Worm (Caenorhabditis elegans) whole organism, L2 larva: Measurements from ENCODE around the gene R160.2.

ENCODE experiments used
- C34F6.9 ChIP-seq: fragments of 150-350 bp; optimal IDR thresholded peaks from 2 replicates; lab custom pipeline; 2014; ENCODE audit warnings: missing biosample characterization, missing genetic modification characterization
- R02D3.7 ChIP-seq: fragments of 150-350 bp; optimal IDR thresholded peaks from 2 replicates; lab custom pipeline; 2014; ENCODE audit warnings: missing biosample characterization, missing genetic modification characterization
- ZK546.5 ChIP-seq: sonication (generic microtip); optimal IDR thresholded peaks from 2 replicates; lab custom pipeline; 2017; ENCODE audit warnings: missing biosample characterization, missing genetic modification characterization
- alr-1 ChIP-seq: fragments of 150-350 bp; optimal IDR thresholded peaks from 2 replicates; lab custom pipeline; 2014; ENCODE audit warnings: missing biosample characterization, missing genetic modification characterization
- aly-2 ChIP-seq: fragments of 150-350 bp; optimal IDR thresholded peaks from 2 replicates; lab custom pipeline; 2014; ENCODE audit warnings: missing biosample characterization, missing genetic modification characterization
- ama-1 ChIP-seq: fragments of 150-350 bp; optimal IDR thresholded peaks from 2 replicates; lab custom pipeline; 2018; ENCODE audit warnings: inconsistent platforms
- blmp-1 ChIP-seq: sonication (generic microtip); optimal IDR thresholded peaks from 2 replicates; lab custom pipeline; 2017; ENCODE audit warnings: missing genetic modification characterization, mild to moderate bottlenecking, missing compliant biosample characterization, antibody characterized with exemption, moderate library complexity; ENCODE audit not compliant: insufficient read depth
- ceh-16 ChIP-seq: fragments of 150-350 bp; optimal IDR thresholded peaks from 2 replicates; lab custom pipeline; 2014; ENCODE audit warnings: missing biosample characterization, missing genetic modification characterization
- egl-27 ChIP-seq: sonication (generic microtip); optimal IDR thresholded peaks from 3 replicates; lab custom pipeline; 2017; ENCODE audit warnings: missing biosample characterization, missing genetic modification reagents, missing genetic modification characterization
- elt-1 ChIP-seq: fragments of 150-350 bp; optimal IDR thresholded peaks from 2 replicates; lab custom pipeline; 2014; ENCODE audit warnings: missing biosample characterization, missing genetic modification characterization
- fos-1 ChIP-seq: fragments of 150-350 bp; optimal IDR thresholded peaks from 2 replicates; lab custom pipeline; 2014; ENCODE audit warnings: missing biosample characterization, missing genetic modification characterization
- gmeb-1 ChIP-seq: fragments of 150-350 bp; optimal IDR thresholded peaks from 2 replicates; lab custom pipeline; 2014; ENCODE audit warnings: missing biosample characterization, missing genetic modification characterization
- lin-11 ChIP-seq: fragments of 150-350 bp; sonication (generic microtip); optimal IDR thresholded peaks from 2 replicates; lab custom pipeline; 2014; ENCODE audit warnings: missing biosample characterization, missing genetic modification characterization, inconsistent platforms, mixed read lengths
- lin-13 ChIP-seq: fragments of 150-350 bp; optimal IDR thresholded peaks from 2 replicates; lab custom pipeline; 2014; ENCODE audit warnings: missing biosample characterization, missing genetic modification reagents, missing genetic modification characterization
- lsy-2 ChIP-seq, 2 experiments: fragments of 150-350 bp in 1 of 2; sonication (generic microtip) in 1 of 2; optimal IDR thresholded peaks; 2 replicates each; lab custom pipeline; 2014 to 2017; ENCODE audit warnings: missing biosample characterization in 2 of 2, missing genetic modification characterization in 2 of 2
- mab-5 ChIP-seq: fragments of 150-350 bp; optimal IDR thresholded peaks from 2 replicates; lab custom pipeline; 2014; ENCODE audit warnings: missing biosample characterization, missing genetic modification characterization
- mbf-1 ChIP-seq: sonication (generic microtip); optimal IDR thresholded peaks from 2 replicates; lab custom pipeline; 2017; ENCODE audit warnings: missing biosample characterization, missing genetic modification characterization
- nhr-10 ChIP-seq: sonication (generic microtip); optimal IDR thresholded peaks from 2 replicates; lab custom pipeline; 2017; ENCODE audit warnings: missing biosample characterization, missing genetic modification characterization
- nhr-11 ChIP-seq: fragments of 150-350 bp; optimal IDR thresholded peaks from 2 replicates; lab custom pipeline; 2014; ENCODE audit warnings: missing biosample characterization, missing genetic modification characterization
- nhr-21 ChIP-seq: fragments of 150-350 bp; optimal IDR thresholded peaks from 2 replicates; lab custom pipeline; 2014; ENCODE audit warnings: missing biosample characterization, missing genetic modification characterization
- nhr-23 ChIP-seq: fragments of 150-350 bp; optimal IDR thresholded peaks from 2 replicates; lab custom pipeline; 2014; ENCODE audit warnings: missing biosample characterization, missing genetic modification reagents, missing genetic modification characterization
- nhr-25 ChIP-seq: fragments of 150-350 bp; sonication (generic microtip); optimal IDR thresholded peaks from 3 replicates; lab custom pipeline; 2014; ENCODE audit warnings: missing biosample characterization, missing genetic modification characterization
- nhr-6 ChIP-seq: fragments of 150-350 bp; optimal IDR thresholded peaks from 2 replicates; lab custom pipeline; 2014; ENCODE audit warnings: missing biosample characterization, missing genetic modification characterization
- nhr-77 ChIP-seq: fragments of 150-350 bp; optimal IDR thresholded peaks from 2 replicates; lab custom pipeline; 2014; ENCODE audit warnings: missing biosample characterization, missing genetic modification characterization
- sem-4 ChIP-seq: fragments of 150-350 bp; optimal IDR thresholded peaks from 2 replicates; lab custom pipeline; 2014; ENCODE audit warnings: missing biosample characterization, missing genetic modification reagents, missing genetic modification characterization
- skn-1 ChIP-seq: sonication (generic microtip); optimal IDR thresholded peaks from 2 replicates; lab custom pipeline; 2017; ENCODE audit warnings: missing biosample characterization, missing genetic modification characterization
- sma-3 ChIP-seq: sonication (generic microtip); optimal IDR thresholded peaks from 2 replicates; lab custom pipeline; 2016; ENCODE audit warnings: missing genetic modification reagents, missing genetic modification characterization, missing compliant biosample characterization
- snpc-4 ChIP-seq: fragments of 150-350 bp; optimal IDR thresholded peaks from 2 replicates; lab custom pipeline; 2014; ENCODE audit warnings: missing biosample characterization, missing genetic modification characterization
- unc-39 ChIP-seq: fragments of 150-350 bp; optimal IDR thresholded peaks from 2 replicates; lab custom pipeline; 2014; ENCODE audit warnings: missing biosample characterization, missing genetic modification characterization
- unc-55 ChIP-seq: fragments of 150-350 bp; sonication (generic microtip); optimal IDR thresholded peaks from 3 replicates; lab custom pipeline; 2014; ENCODE audit warnings: missing biosample characterization, missing genetic modification reagents, missing genetic modification characterization
- ztf-1 ChIP-seq: fragments of 200-800 bp; sonication (Bioruptor generic); conservative IDR thresholded peaks from 2 replicates; pipeline ENCODE4 v1.3.6; 2022; ENCODE audit warnings: missing genetic modification characterization, missing compliant biosample characterization
- ztf-11 ChIP-seq: sonication (generic microtip); optimal IDR thresholded peaks from 2 replicates; lab custom pipeline; 2017; ENCODE audit warnings: missing biosample characterization, missing genetic modification characterization

R160.2 gene

DNA sequence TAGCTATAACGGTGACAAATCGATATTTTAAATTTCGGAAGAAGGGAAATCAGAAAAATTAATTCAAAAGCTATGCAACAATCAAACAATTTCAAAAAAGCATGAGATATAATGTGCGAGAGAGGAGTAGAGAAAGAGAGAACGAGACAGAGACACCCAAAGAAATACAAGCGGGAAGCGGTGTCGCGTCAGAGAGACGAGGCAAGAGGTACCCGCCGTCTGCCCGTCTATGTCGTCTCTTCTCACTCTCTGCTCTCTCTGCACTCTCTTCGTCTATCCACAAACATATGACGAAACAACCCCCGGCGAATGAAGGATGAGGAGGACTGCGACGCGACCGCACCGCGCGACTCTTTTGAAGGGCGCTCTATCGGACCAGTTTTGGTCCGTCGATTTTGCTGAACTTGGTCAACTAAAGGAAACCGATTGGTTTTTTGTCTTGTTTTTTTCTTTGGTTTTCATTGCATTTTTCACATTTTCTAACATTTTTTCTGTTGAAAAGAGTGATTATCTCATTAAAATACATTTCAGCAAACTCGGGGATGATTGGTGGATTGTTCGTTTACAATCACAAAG lies 12.2 kb upstream of the R160.2 start, which contains the start of gene dpy-23 (continued):
- TF ChIP-seq lin-11 (peak; percentile 96), unc-39 (no peak), lin-13 (GFP tag; lab: Kevin White, UChicago) (peak; percentile 93), elt-1 (no peak), nhr-10 (tag; lab: Kevin White, UChicago) (peak; percentile 43), lsy-2 (tag; optimal IDR thresholded peaks at IDR 0.05; lab: Kevin White, UChicago) (peak; percentile 75 to 91), blmp-1 (peak; percentile 85), nhr-21 (tag; lab: Kevin White, UChicago) (peak; percentile 86), nhr-6 (tag; lab: Kevin White, UChicago) (peak; percentile 88), nhr-23 (tag; lab: Kevin White, UChicago) (no peak), ztf-11 (tag; lab: Kevin White, UChicago) (no peak), aly-2 (tag; lab: Kevin White, UChicago) (no peak), ztf-1 (no peak), ZK546.5 (tag; lab: Kevin White, UChicago) (peak; percentile 46), mab-5 (tag; lab: Kevin White, UChicago) (peak; percentile 90), sma-3 (peak; percentile 91), mbf-1 (tag; lab: Kevin White, UChicago) (no peak), C34F6.9 (tag; lab: Kevin White, UChicago) (peak; percentile 97), ceh-16 (tag; lab: Kevin White, UChicago) (peak; percentile 84), fos-1 (tag; lab: Kevin White, UChicago) (peak; percentile 91)

ce11 chrX:4386493-4386892 lies 9.8 kb upstream of the R160.2 start:
- TF ChIP-seq nhr-25 (tag; lab: Kevin White, UChicago) (peak; percentile 71), gmeb-1 (tag; lab: Kevin White, UChicago) (peak; percentile 41), alr-1 (tag; lab: Kevin White, UChicago) (no peak), ama-1 (lab: Kevin White, UChicago) (no peak), nhr-23 (tag; lab: Kevin White, UChicago) (no peak)
- TF ChIP-seq, all 48 proteins: peak for 2

DNA sequence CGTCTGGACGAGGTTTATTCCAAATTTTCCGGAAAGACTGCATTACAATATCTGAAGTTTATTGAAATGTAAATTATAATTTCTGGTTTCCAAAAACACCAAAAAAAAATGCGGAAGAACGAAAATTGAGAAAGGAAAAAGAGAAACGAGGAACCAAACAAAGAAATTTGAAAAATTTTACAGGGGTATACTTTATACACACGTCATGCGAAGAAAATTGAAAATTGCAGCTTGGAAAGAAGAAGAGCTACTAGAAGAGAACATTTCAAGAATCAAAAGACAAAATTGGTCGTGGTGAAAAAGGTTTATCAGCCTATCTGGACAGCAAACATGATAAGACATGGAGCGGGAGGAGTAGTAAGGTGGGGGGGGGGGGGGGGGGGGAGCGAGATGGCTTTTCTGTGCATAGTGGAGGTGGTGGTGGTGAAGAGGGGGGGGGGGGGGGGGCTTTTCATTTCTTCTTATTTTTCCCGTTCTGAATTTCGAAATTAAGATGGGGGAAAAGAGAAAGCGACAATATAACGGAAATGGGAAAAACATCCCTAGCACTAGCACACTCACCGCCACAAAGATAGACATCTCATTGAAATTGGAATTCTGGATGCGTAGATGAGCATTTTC lies 6.7 kb upstream of the R160.2 start, which contains the start of gene lst-2:
lst-2 (minus strand) TSS at position 51 of the 621 bp plus-strand sequence.
- TF ChIP-seq lin-11 (no peak), unc-55 (GFP tag; lab: Kevin White, UChicago) (peak; percentile 11)

DNA sequence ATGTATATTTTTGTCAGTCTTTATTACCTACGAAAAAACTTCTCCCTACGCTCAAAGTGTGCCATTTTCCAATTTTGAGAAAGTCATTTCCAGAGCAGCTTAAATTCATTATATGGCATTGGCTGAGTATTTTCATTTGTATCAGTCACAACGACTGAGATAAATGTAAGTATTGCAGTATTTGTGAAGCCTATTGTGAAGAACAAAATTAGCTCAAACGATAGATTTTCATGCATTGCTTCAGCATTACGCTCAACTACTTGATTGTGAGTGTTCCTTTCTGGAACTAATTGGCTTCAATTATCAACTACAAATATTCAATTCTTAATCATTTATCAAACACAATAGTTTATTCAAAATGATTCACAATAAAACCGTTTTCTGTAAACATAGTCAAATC lies 988 bp upstream of the R160.2 start, which contains the start of gene R160.12:
R160.12 (minus strand) TSS at position 101 of the 400 bp plus-strand sequence.
- TF ChIP-seq ztf-1 (no peak), mbf-1 (tag; lab: Kevin White, UChicago) (no peak)

DNA sequence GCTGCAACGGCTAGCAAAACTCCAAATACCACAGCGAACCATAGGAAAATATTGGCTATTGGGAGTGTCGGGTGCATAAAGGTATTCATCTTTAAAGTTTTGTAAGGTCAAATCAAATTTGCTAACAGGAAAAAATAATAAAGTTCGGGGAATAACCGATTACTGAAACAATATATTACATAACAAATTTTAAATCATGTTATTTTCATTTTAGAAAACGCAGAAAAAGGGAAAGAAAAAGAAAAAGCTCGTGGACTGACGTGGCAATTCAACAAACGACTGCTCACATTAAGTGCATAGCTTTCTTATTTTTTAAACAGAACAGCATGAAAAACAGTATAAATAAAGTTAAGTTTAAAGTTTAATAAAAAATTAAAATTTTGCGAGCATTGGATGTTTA lies 3.6 kb downstream of the R160.2 start, which contains the start of gene R160.6:
R160.6 (minus strand) TSS at position 101 of the 400 bp plus-strand sequence.
- TF ChIP-seq nhr-23 (tag; lab: Kevin White, UChicago) (no peak), nhr-77 (no peak), R02D3.7 (tag; lab: Kevin White, UChicago) (no peak), gmeb-1 (tag; lab: Kevin White, UChicago) (no peak), egl-27 (tag; lab: Kevin White, UChicago) (no peak), snpc-4 (tag; lab: Kevin White, UChicago) (no peak), skn-1 (tag; lab: Kevin White, UChicago) (no peak), nhr-11 (tag; lab: Kevin White, UChicago) (no peak), sem-4 (no peak), nhr-21 (tag; lab: Kevin White, UChicago) (no peak), lsy-2 (tag; optimal IDR thresholded peaks at IDR 0.05; lab: Kevin White, UChicago) (no peak), mbf-1 (tag; lab: Kevin White, UChicago) (no peak)
- TF ChIP-seq, all 48 proteins: peak for 0
